Worm (Caenorhabditis elegans) whole organism, L3 larva: ENCODE results near the gene C47D12.2.

ENCODE experiments used
- ZK546.5 ChIP-seq: sonication (generic microtip); optimal IDR thresholded peaks from 2 replicates; lab custom pipeline; 2017; ENCODE audit warnings: missing biosample characterization, missing genetic modification characterization
- aly-2 ChIP-seq: fragments of 150-350 bp; optimal IDR thresholded peaks from 2 replicates; lab custom pipeline; 2014; ENCODE audit warnings: missing biosample characterization, missing genetic modification characterization
- ama-1 ChIP-seq: fragments of 150-350 bp; optimal IDR thresholded peaks from 2 replicates; lab custom pipeline; 2018
- ceh-28 ChIP-seq: fragments of 150-350 bp; optimal IDR thresholded peaks from 2 replicates; lab custom pipeline; 2014; ENCODE audit warnings: missing biosample characterization, missing genetic modification reagents, missing genetic modification characterization
- ceh-82 ChIP-seq: fragments of 150-350 bp; optimal IDR thresholded peaks from 2 replicates; lab custom pipeline; 2014; ENCODE audit warnings: missing biosample characterization, missing genetic modification characterization
- daf-12 ChIP-seq: fragments of 150-350 bp; optimal IDR thresholded peaks from 2 replicates; lab custom pipeline; 2014; ENCODE audit warnings: missing biosample characterization, missing genetic modification reagents, missing genetic modification characterization
- egl-27 ChIP-seq: sonication (generic microtip); optimal IDR thresholded peaks from 4 replicates; lab custom pipeline; 2017; ENCODE audit warnings: missing biosample characterization, missing genetic modification reagents, missing genetic modification characterization
- elt-1 ChIP-seq: fragments of 150-350 bp; optimal IDR thresholded peaks from 2 replicates; lab custom pipeline; 2014; ENCODE audit warnings: missing biosample characterization, missing genetic modification characterization
- elt-2 ChIP-seq: sonication (generic microtip); optimal IDR thresholded peaks from 2 replicates; lab custom pipeline; 2016; ENCODE audit warnings: missing genetic modification reagents, mild to moderate bottlenecking, missing genetic modification characterization, missing compliant biosample characterization
- eor-1 ChIP-seq, 2 experiments: fragments of 150-350 bp; optimal IDR thresholded peaks; 2 replicates each; lab custom pipeline; 2014 to 2018; ENCODE audit warnings: missing biosample characterization in 2 of 2, missing genetic modification characterization in 2 of 2
- fkh-10 ChIP-seq: sonication (generic microtip); optimal IDR thresholded peaks from 2 replicates; lab custom pipeline; 2017; ENCODE audit warnings: missing biosample characterization, missing genetic modification reagents, missing genetic modification characterization
- fos-1 ChIP-seq: fragments of 150-350 bp; optimal IDR thresholded peaks from 2 replicates; lab custom pipeline; 2014; ENCODE audit warnings: missing biosample characterization, missing genetic modification characterization
- lin-15B ChIP-seq: fragments of 150-350 bp; optimal IDR thresholded peaks from 2 replicates; lab custom pipeline; 2014; ENCODE audit warnings: missing biosample characterization, missing genetic modification characterization
- lin-39 ChIP-seq: fragments of 150-350 bp; optimal IDR thresholded peaks from 2 replicates; lab custom pipeline; 2018; ENCODE audit warnings: missing biosample characterization, missing genetic modification reagents, missing genetic modification characterization
- mdl-1 ChIP-seq: fragments of 150-350 bp; optimal IDR thresholded peaks from 2 replicates; lab custom pipeline; 2014; ENCODE audit warnings: missing biosample characterization, missing genetic modification characterization
- mml-1 ChIP-seq: fragments of 150-350 bp; sonication (generic microtip); optimal IDR thresholded peaks from 3 replicates; lab custom pipeline; 2014; ENCODE audit warnings: missing biosample characterization, missing genetic modification characterization
- nfya-1 ChIP-seq: sonication (generic microtip); optimal IDR thresholded peaks from 2 replicates; lab custom pipeline; 2017; ENCODE audit warnings: missing genetic modification characterization, mild to moderate bottlenecking, missing compliant biosample characterization, antibody characterized with exemption, moderate library complexity; ENCODE audit not compliant: insufficient read depth
- nhr-12 ChIP-seq: fragments of 150-350 bp; optimal IDR thresholded peaks from 2 replicates; lab custom pipeline; 2014; ENCODE audit warnings: missing biosample characterization, missing genetic modification characterization
- nhr-23 ChIP-seq: fragments of 150-350 bp; optimal IDR thresholded peaks from 2 replicates; lab custom pipeline; 2014; ENCODE audit warnings: missing biosample characterization, missing genetic modification reagents, missing genetic modification characterization
- nhr-237 ChIP-seq: fragments of 150-350 bp; optimal IDR thresholded peaks from 2 replicates; lab custom pipeline; 2014; ENCODE audit warnings: missing biosample characterization, missing genetic modification characterization
- nhr-25 ChIP-seq: sonication (generic microtip); optimal IDR thresholded peaks from 2 replicates; lab custom pipeline; 2017; ENCODE audit warnings: missing biosample characterization, missing genetic modification characterization
- nhr-43 ChIP-seq: sonication (generic microtip); optimal IDR thresholded peaks from 2 replicates; lab custom pipeline; 2016; ENCODE audit warnings: mild to moderate bottlenecking, missing genetic modification characterization, missing compliant biosample characterization; ENCODE audit not compliant: poor library complexity, severe bottlenecking
- pha-4 ChIP-seq: fragments of 150-350 bp; optimal IDR thresholded peaks from 2 replicates; lab custom pipeline; 2014; ENCODE audit warnings: missing biosample characterization, missing genetic modification reagents, missing genetic modification characterization
- pqm-1 ChIP-seq: fragments of 150-350 bp; optimal IDR thresholded peaks from 2 replicates; lab custom pipeline; 2017; ENCODE audit warnings: missing biosample characterization, missing genetic modification characterization, inconsistent platforms
- sea-2 ChIP-seq: fragments of 150-350 bp; sonication (generic microtip); optimal IDR thresholded peaks from 4 replicates; lab custom pipeline; 2014; ENCODE audit warnings: missing biosample characterization, missing genetic modification reagents, missing genetic modification characterization
- skn-1 ChIP-seq: fragments of 150-350 bp; optimal IDR thresholded peaks from 2 replicates; lab custom pipeline; 2014; ENCODE audit warnings: missing biosample characterization, missing genetic modification characterization
- tbx-2 ChIP-seq: sonication (generic microtip); optimal IDR thresholded peaks from 2 replicates; lab custom pipeline; 2016; ENCODE audit warnings: mild to moderate bottlenecking, missing genetic modification characterization, missing compliant biosample characterization
- unc-39 ChIP-seq: sonication (generic microtip); optimal IDR thresholded peaks from 4 replicates; lab custom pipeline; 2017; ENCODE audit warnings: missing biosample characterization, missing genetic modification characterization
- ztf-11 ChIP-seq: fragments of 150-350 bp; optimal IDR thresholded peaks from 2 replicates; lab custom pipeline; 2014; ENCODE audit warnings: missing biosample characterization, missing genetic modification characterization
- ztf-4 ChIP-seq: fragments of 150-350 bp; optimal IDR thresholded peaks from 2 replicates; lab custom pipeline; 2014; ENCODE audit warnings: missing biosample characterization, missing genetic modification characterization

Gene C47D12.2

DNA sequence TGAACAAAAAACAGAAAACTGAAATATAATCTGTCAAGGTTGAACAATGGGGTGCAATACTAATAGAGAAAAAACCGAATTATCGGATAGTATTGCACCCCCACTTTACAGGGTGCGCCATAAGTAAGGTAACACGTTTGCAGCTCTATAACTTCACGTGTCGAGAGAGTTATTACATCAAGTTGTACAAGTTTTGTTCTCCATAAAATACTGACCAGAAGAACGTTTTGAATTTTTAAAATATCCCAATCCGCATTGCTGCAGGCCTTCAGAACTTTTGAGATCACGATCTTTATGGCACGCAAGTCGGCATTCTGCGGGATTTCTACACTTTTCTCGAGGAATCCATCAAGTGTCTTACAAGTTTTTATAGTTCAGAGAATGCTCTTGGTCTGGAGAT lies 38.3 kb upstream of the C47D12.2 start:
- TF ChIP-seq egl-27 (tag; lab: Kevin White, UChicago) = no peak
- TF ChIP-seq lin-15B (tag; lab: Kevin White, UChicago) = no peak
- TF ChIP-seq nhr-23 (tag; lab: Kevin White, UChicago) = no peak
- TF ChIP-seq mdl-1 = no peak
- TF ChIP-seq daf-12 = no peak
- TF ChIP-seq nhr-237 (tag; lab: Kevin White, UChicago) = no peak

DNA sequence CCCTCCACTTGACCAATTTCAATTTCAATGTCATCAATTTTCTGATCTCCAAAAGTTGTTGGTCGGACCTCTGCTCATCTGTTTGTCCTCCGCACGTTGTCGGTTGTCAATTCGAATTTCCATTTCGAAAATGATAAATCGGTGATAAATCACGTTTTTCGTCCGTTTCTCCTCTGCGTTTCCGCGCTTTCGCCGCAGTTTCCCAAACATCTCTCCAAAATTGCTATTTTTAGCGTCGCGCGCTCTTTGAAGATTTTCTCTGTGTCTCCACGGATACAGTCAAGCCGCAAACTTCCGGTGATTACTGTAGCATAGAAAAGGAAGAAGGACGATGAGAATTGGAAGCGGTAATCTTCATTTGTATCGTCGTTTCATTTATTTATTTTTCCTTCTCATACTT lies 34.1 kb upstream of the C47D12.2 start:
- TF ChIP-seq mml-1 (tag; lab: Kevin White, UChicago) (no peak), ama-1 (lab: Kevin White, UChicago) (peak; percentile 17), nfya-1 (tag; lab: Kevin White, UChicago) (peak; percentile 20), pha-4 (no peak), nhr-43 (tag; lab: Kevin White, UChicago) (peak; percentile 64), ZK546.5 (tag; lab: Kevin White, UChicago) (no peak), ceh-82 (tag; lab: Kevin White, UChicago) (no peak), nhr-23 (tag; lab: Kevin White, UChicago) (peak; percentile 51), pqm-1 (tag; lab: Kevin White, UChicago) (no peak), tbx-2 (tag; lab: Kevin White, UChicago) (peak; percentile 48), fkh-10 (GFP tag; lab: Kevin White, UChicago) (no peak), ceh-28 (tag; lab: Kevin White, UChicago) (no peak), nhr-25 (tag; lab: Kevin White, UChicago) (peak; percentile 39), elt-1 (tag; lab: Kevin White, UChicago) (no peak), unc-39 (tag; lab: Kevin White, UChicago) (no peak), lin-39 (tag; lab: Kevin White, UChicago) (no peak)

DNA sequence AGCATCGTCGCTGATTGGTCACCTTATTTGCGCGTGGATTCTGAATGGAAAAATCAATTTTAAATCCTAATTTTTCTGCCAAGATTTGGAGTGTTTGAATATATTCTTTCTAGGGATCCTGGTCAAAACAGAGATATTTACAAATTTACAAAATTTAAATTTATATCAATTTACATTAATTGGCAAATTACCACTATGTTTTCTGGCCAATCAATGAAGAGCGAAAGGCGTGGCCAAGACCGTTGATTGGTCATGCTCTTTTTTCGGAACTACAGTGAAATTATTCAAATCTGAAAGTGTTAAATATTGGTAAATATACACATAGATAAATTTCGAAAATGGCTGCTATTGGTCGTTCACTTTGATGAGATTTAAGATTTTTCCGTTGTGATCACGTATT lies 33.4 kb upstream of the C47D12.2 start:
- TF ChIP-seq sea-2 (GFP tag; lab: Kevin White, UChicago) (no peak), mdl-1 (no peak), nfya-1 (tag; lab: Kevin White, UChicago) (peak; percentile 67)

DNA sequence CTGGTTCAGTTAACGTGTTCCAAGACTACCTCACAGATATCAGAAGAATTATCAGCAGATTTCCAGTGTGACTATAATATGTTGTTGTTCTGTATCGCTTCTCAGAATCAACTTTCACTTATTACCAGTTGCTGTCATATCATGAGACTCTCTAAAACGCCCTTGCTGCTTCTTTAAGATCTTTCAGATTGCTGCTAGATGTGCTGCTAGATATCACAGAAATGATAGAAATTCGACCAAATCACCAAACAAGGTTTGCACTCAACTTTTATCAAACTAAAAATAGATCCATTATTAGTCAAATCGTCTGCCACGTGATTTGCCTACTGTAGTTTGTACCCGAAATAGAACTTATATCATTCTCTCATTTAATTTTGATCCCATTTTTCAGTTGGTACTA lies 31.6 kb upstream of the C47D12.2 start:
- TF ChIP-seq nhr-25 (tag; lab: Kevin White, UChicago) (no peak), pqm-1 (tag; lab: Kevin White, UChicago) (no peak), fkh-10 (GFP tag; lab: Kevin White, UChicago) (no peak), daf-12 (no peak), eor-1 (tag; optimal IDR thresholded peaks at IDR 0.05; lab: Kevin White, UChicago) (no peak), fos-1 (no peak), ztf-11 (tag; lab: Kevin White, UChicago) (no peak), ztf-4 (tag; lab: Kevin White, UChicago) (no peak)

DNA sequence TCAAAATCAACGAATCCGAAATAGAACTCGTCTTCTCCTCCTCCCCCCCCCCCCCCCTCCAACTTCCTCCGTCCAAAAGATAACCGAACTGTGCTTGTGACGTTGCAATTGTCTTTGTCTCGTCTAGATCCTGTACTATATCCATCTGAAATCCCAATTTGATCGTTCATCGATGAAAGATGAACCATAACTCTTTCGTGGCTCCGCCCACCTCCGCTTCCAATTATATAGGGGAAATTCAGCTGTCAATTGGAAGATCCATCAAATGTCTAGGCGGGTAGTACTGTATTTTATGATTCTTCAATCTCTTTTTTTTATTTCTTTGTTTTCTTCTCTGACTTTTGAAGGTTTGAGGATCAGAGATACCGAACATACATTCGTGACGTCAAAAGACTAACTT lies 30.7 kb upstream of the C47D12.2 start:
- TF ChIP-seq nhr-43 (tag; lab: Kevin White, UChicago) (peak; percentile 51), aly-2 (tag; lab: Kevin White, UChicago) (no peak)

DNA sequence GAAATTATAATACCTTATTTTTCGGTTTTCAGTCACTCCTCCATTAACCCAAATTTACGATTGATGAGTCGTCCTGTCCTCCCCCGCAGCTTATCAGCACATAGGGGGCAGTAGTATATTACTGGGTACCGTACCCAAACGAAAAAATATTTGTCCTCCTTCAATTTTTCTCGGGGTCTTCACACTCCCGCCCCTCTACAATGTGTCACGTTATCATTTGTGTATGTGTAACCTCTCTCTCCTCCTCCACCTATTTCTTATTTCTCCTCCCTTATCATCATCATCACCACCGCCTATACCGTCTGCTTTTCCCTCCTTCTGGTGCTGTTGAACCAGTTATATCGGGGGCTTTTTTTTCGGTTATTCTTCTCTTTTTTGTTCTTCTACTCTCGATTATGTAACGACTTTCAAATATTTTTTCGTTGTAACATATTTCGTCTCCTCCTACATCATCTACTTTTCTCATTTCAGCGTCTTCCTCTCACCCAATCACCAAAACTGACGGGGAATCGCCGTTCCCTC lies 29.8 kb upstream of the C47D12.2 start, which contains the start of gene ghi-1:
Gene ghi-1 (plus strand): TSS at position 472 of the 522 bp plus-strand sequence.
- peak; percentile 75 for TF ChIP-seq elt-2
- TF ChIP-seq ZK546.5 (tag; lab: Kevin White, UChicago) = no peak
- TF ChIP-seq nhr-43 (tag; lab: Kevin White, UChicago) = peak; percentile 2
- TF ChIP-seq elt-1 (tag; lab: Kevin White, UChicago) = no peak
- TF ChIP-seq nfya-1 (tag; lab: Kevin White, UChicago) = peak; percentile 40
- TF ChIP-seq nhr-25 (tag; lab: Kevin White, UChicago) = peak; percentile 27
- no peak for TF ChIP-seq nhr-12 (tag; lab: Kevin White, UChicago)
- TF ChIP-seq pqm-1 (tag; lab: Kevin White, UChicago) = peak; percentile 29
- no peak for TF ChIP-seq unc-39 (tag; lab: Kevin White, UChicago)
- TF ChIP-seq ceh-28 (tag; lab: Kevin White, UChicago) = no peak
- peak; percentile 17 for TF ChIP-seq skn-1 (tag; lab: Kevin White, UChicago)
- TF ChIP-seq pha-4 = peak; percentile 8
